Worm (Caenorhabditis elegans): ENCODE measurements around the gene Y45G5AL.1.

DNA sequence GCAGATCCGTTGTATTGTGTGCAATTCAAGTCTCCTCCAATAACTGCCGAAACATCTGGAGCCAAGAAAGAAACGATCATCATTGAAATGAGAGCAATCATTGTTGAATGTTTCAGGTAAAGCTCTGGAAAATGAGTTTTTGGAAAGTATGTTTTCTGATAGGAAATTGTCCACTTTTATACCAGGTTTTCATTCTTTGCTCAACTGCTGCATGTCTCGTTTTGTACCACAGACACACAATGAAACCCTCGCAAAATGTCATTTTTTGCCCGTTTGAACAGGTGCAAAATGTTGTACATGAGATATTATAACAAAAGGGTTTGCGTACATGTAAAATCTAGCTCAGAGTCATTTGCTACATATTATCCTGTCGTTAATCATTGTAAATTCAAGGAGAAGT lies 23.7 kb upstream of the Y45G5AL.1 start, which contains the start of gene T05B4.10:
- TF ChIP-seq scrt-1 (GFP tag; IDR thresholded peaks at IDR 0.05) (no peak), ceh-13 (GFP tag; optimal IDR thresholded peaks at IDR 0.05) (no peak), ets-7 (tag; optimal IDR thresholded peaks at IDR 0.05) (no peak), flt-1 (GFP tag; IDR thresholded peaks at IDR 0.05) (no peak), tra-4 (tag; optimal IDR thresholded peaks at IDR 0.05) (no peak), B0310.2 (tag; optimal IDR thresholded peaks at IDR 0.05) (no peak), sea-1 (GFP tag; conservative IDR thresholded peaks at IDR 0.05) (no peak), ama-1 (optimal IDR thresholded peaks at IDR 0.05) (no peak), hmbx-1 (tag; optimal IDR thresholded peaks at IDR 0.05) (no peak), aly-1 (tag; optimal IDR thresholded peaks at IDR 0.05) (no peak), ceh-36 (tag; optimal IDR thresholded peaks at IDR 0.05) (no peak), hmg-4 (GFP tag; optimal IDR thresholded peaks at IDR 0.05) (no peak), hnd-1 (tag; optimal IDR thresholded peaks at IDR 0.05) (no peak), pes-1 (GFP tag; IDR thresholded peaks at IDR 0.05) (no peak)
